Fruit fly (Drosophila melanogaster) whole organism, embryonic: Measurements from ENCODE around the gene CG32483.

Experiments used
- Abd-B ChIP-seq: fragments of 200-800 bp; sonication (Bioruptor generic); optimal IDR thresholded peaks from 2 replicates; lab custom pipeline; 2018; ENCODE audit warnings: missing biosample characterization, mild to moderate bottlenecking, missing genetic modification characterization, moderate library complexity
- CG10147 ChIP-seq: fragments of 200-800 bp; sonication (Bioruptor generic); optimal IDR thresholded peaks from 2 replicates; lab custom pipeline; 2019; ENCODE audit warnings: missing biosample characterization, mild to moderate bottlenecking, missing genetic modification characterization, moderate library complexity
- CG11093 ChIP-seq: fragments of 200-800 bp; sonication (Bioruptor generic); IDR thresholded peaks from 3 replicates; pipeline ENCODE4 v1.3.6; 2022; ENCODE audit warnings: missing biosample characterization, missing genetic modification characterization
- CG16813 ChIP-seq: fragments of 200-800 bp; sonication (Bioruptor generic); IDR thresholded peaks from 3 replicates; pipeline ENCODE4 v1.3.6; 2022; ENCODE audit warnings: missing biosample characterization, missing genetic modification characterization; ENCODE audit not compliant: partially characterized antibody
- CG16815 ChIP-seq: fragments of 200-800 bp; sonication (Bioruptor generic); optimal IDR thresholded peaks from 3 replicates; lab custom pipeline; 2017; ENCODE audit warnings: missing biosample characterization, mild to moderate bottlenecking, missing genetic modification characterization
- CG2116 ChIP-seq: fragments of 200-800 bp; sonication (Bioruptor generic); optimal IDR thresholded peaks from 3 replicates; lab custom pipeline; 2018; ENCODE audit warnings: missing biosample characterization, mild to moderate bottlenecking, missing genetic modification characterization
- CG2120 ChIP-seq: fragments of 200-800 bp; sonication (Bioruptor generic); optimal IDR thresholded peaks from 3 replicates; lab custom pipeline; 2016; ENCODE audit warnings: missing biosample characterization, missing genetic modification characterization
- CG2202 ChIP-seq: fragments of 200-800 bp; sonication (Bioruptor generic); optimal IDR thresholded peaks from 2 replicates; lab custom pipeline; 2018; ENCODE audit warnings: missing biosample characterization, mild to moderate bottlenecking, missing genetic modification characterization
- CG32772 ChIP-seq: fragments of 200-800 bp; sonication (Bioruptor generic); IDR thresholded peaks from 2 replicates; pipeline ENCODE4 v1.3.6; 2022; ENCODE audit warnings: missing biosample characterization, missing genetic modification characterization
- CG3281 ChIP-seq: fragments of 200-800 bp; sonication (Bioruptor generic); optimal IDR thresholded peaks from 3 replicates; lab custom pipeline; 2017; ENCODE audit warnings: missing biosample characterization, mild to moderate bottlenecking, missing genetic modification characterization
- CG34224 ChIP-seq: fragments of 200-800 bp; sonication (Bioruptor generic); IDR thresholded peaks from 3 replicates; pipeline ENCODE4 v1.3.6; 2022; ENCODE audit warnings: missing biosample characterization, missing genetic modification characterization; ENCODE audit not compliant: partially characterized antibody
- CG43689 ChIP-seq: fragments of 200-800 bp; sonication (Bioruptor generic); IDR thresholded peaks from 2 replicates; pipeline ENCODE4 v1.3.6; 2022; ENCODE audit warnings: missing biosample characterization, missing genetic modification characterization
- CG4404 ChIP-seq: fragments of 200-800 bp; sonication (Bioruptor generic); IDR thresholded peaks from 2 replicates; pipeline ENCODE4 v1.3.6; 2022; ENCODE audit warnings: missing biosample characterization, missing genetic modification characterization
- CG7372 ChIP-seq: fragments of 200-800 bp; sonication (Bioruptor generic); IDR thresholded peaks from 2 replicates; pipeline ENCODE4 v1.3.6; 2022; ENCODE audit warnings: missing biosample characterization, missing genetic modification characterization
- CG7839 ChIP-seq: fragments of 200-800 bp; sonication (Bioruptor generic); optimal IDR thresholded peaks from 3 replicates; lab custom pipeline; 2018; ENCODE audit warnings: missing biosample characterization, mild to moderate bottlenecking, missing genetic modification characterization, moderate library complexity
- CG9437 ChIP-seq: fragments of 200-800 bp; sonication (Bioruptor generic); optimal IDR thresholded peaks from 2 replicates; lab custom pipeline; 2018; ENCODE audit warnings: missing biosample characterization, mild to moderate bottlenecking, missing genetic modification characterization
- CG9817 ChIP-seq: fragments of 200-800 bp; sonication (Bioruptor generic); optimal IDR thresholded peaks from 2 replicates; lab custom pipeline; 2018; ENCODE audit warnings: missing biosample characterization, mild to moderate bottlenecking, missing genetic modification characterization, moderate library complexity
- Deaf1 ChIP-seq: fragments of 200-800 bp; optimal IDR thresholded peaks from 3 replicates; lab custom pipeline; 2019; ENCODE audit warnings: missing biosample characterization, mild to moderate bottlenecking, missing genetic modification characterization, moderate library complexity
- Dll ChIP-seq: fragments of 200-800 bp; sonication (Bioruptor generic); IDR thresholded peaks from 4 replicates; pipeline ENCODE4 v1.3.6; 2022; ENCODE audit warnings: missing biosample characterization, missing genetic modification characterization; ENCODE audit not compliant: partially characterized antibody
- Dp ChIP-seq: fragments of 200-800 bp; sonication (Bioruptor generic); optimal IDR thresholded peaks from 2 replicates; lab custom pipeline; 2018; ENCODE audit warnings: missing biosample characterization, mild to moderate bottlenecking, missing genetic modification characterization, moderate library complexity
- E2f2 ChIP-seq: fragments of 200-800 bp; sonication (Bioruptor generic); IDR thresholded peaks from 2 replicates; pipeline ENCODE4 v1.3.6; 2022; ENCODE audit warnings: missing biosample characterization, missing genetic modification characterization
- Fer2 ChIP-seq: fragments of 200-800 bp; sonication (Bioruptor generic); optimal IDR thresholded peaks from 2 replicates; lab custom pipeline; 2018; ENCODE audit warnings: missing biosample characterization, mild to moderate bottlenecking, missing genetic modification characterization, moderate library complexity
- Hmr ChIP-seq: fragments of 200-800 bp; sonication (Bioruptor generic); optimal IDR thresholded peaks from 3 replicates; lab custom pipeline; 2017; ENCODE audit warnings: mild to moderate bottlenecking, missing biosample characterization, missing genetic modification reagents, missing genetic modification characterization
- Lhr ChIP-seq: fragments of 200-800 bp; sonication (Bioruptor generic); optimal IDR thresholded peaks from 3 replicates; lab custom pipeline; 2017; ENCODE audit warnings: mild to moderate bottlenecking, missing biosample characterization, missing genetic modification reagents, missing genetic modification characterization
- MBD-R2 ChIP-seq: fragments of 200-800 bp; sonication (Bioruptor generic); IDR thresholded peaks from 2 replicates; pipeline ENCODE4 v1.3.6; 2022; ENCODE audit warnings: missing biosample characterization, missing genetic modification characterization
- MESR4 ChIP-seq: fragments of 200-800 bp; sonication (Bioruptor generic); optimal IDR thresholded peaks from 2 replicates; lab custom pipeline; 2018; ENCODE audit warnings: missing biosample characterization, mild to moderate bottlenecking, missing genetic modification characterization, moderate library complexity
- Meics ChIP-seq: fragments of 200-800 bp; sonication (Bioruptor generic); optimal IDR thresholded peaks from 2 replicates; lab custom pipeline; 2017; ENCODE audit warnings: missing biosample characterization, mild to moderate bottlenecking, missing genetic modification characterization
- NK7.1 ChIP-seq: fragments of 200-800 bp; sonication (Bioruptor generic); optimal IDR thresholded peaks from 3 replicates; lab custom pipeline; 2016; ENCODE audit warnings: missing biosample characterization, missing genetic modification characterization
- Oaz ChIP-seq: fragments of 200-800 bp; sonication (Bioruptor generic); IDR thresholded peaks from 2 replicates; pipeline ENCODE4 v1.3.6; 2022; ENCODE audit warnings: missing biosample characterization, missing genetic modification characterization
- Oli ChIP-seq: fragments of 200-800 bp; sonication (Bioruptor generic); optimal IDR thresholded peaks from 2 replicates; lab custom pipeline; 2018; ENCODE audit warnings: missing biosample characterization, mild to moderate bottlenecking, missing genetic modification characterization, moderate library complexity
- Opbp ChIP-seq: fragments of 200-800 bp; sonication (Bioruptor generic); IDR thresholded peaks from 3 replicates; pipeline ENCODE4 v1.3.6; 2022; ENCODE audit warnings: missing biosample characterization, missing genetic modification characterization; ENCODE audit not compliant: partially characterized antibody
- Optix ChIP-seq: fragments of 200-800 bp; sonication (Bioruptor generic); IDR thresholded peaks from 3 replicates; pipeline ENCODE4 v1.3.6; 2022; ENCODE audit warnings: missing biosample characterization, missing genetic modification characterization
- Side ChIP-seq: fragments of 200-800 bp; sonication (Bioruptor generic); optimal IDR thresholded peaks from 2 replicates; lab custom pipeline; 2016; ENCODE audit warnings: missing biosample characterization, missing genetic modification characterization
- Ssrp ChIP-seq: fragments of 200-800 bp; sonication (Bioruptor generic); optimal IDR thresholded peaks from 2 replicates; lab custom pipeline; 2018; ENCODE audit warnings: missing biosample characterization, mild to moderate bottlenecking, missing genetic modification characterization, moderate library complexity
- Xrp1 ChIP-seq: fragments of 200-800 bp; sonication (Bioruptor generic); IDR thresholded peaks from 2 replicates; pipeline ENCODE4 v1.3.6; 2022; ENCODE audit warnings: missing biosample characterization, missing genetic modification characterization
- bbx ChIP-seq: fragments of 200-800 bp; sonication (Bioruptor generic); IDR thresholded peaks from 2 replicates; pipeline ENCODE4 v1.3.6; 2022; ENCODE audit warnings: missing biosample characterization, missing genetic modification characterization; ENCODE audit not compliant: partially characterized antibody
- caup ChIP-seq: fragments of 200-800 bp; sonication (Bioruptor generic); optimal IDR thresholded peaks from 3 replicates; lab custom pipeline; 2017; ENCODE audit warnings: missing biosample characterization, mild to moderate bottlenecking, missing genetic modification characterization, moderate library complexity; ENCODE audit not compliant: severe bottlenecking
- chm ChIP-seq: fragments of 200-800 bp; sonication (Bioruptor generic); IDR thresholded peaks from 2 replicates; pipeline ENCODE4 v1.3.6; 2022; ENCODE audit warnings: missing biosample characterization, missing genetic modification characterization
- croc ChIP-seq: fragments of 200-800 bp; sonication (Bioruptor generic); conservative IDR thresholded peaks from 3 replicates; pipeline ENCODE4 v1.3.6; 2022; ENCODE audit warnings: missing biosample characterization, missing genetic modification characterization
- cwo ChIP-seq: fragments of 200-800 bp; sonication (Bioruptor generic); optimal IDR thresholded peaks from 3 replicates; lab custom pipeline; 2017; ENCODE audit warnings: missing biosample characterization, missing genetic modification characterization, mild to moderate bottlenecking, moderate library complexity, missing genetic modification reagents
- dpn ChIP-seq, 2 experiments: fragments of 200-800 bp; sonication (Bioruptor generic); optimal IDR thresholded peaks; 3 replicates each; lab custom pipeline; 2016; ENCODE audit warnings: missing biosample characterization in 2 of 2, missing genetic modification characterization in 2 of 2
- fd96Cb ChIP-seq: fragments of 200-800 bp; sonication (Bioruptor generic); optimal IDR thresholded peaks from 2 replicates; lab custom pipeline; 2018; ENCODE audit warnings: missing biosample characterization, mild to moderate bottlenecking, missing genetic modification characterization, moderate library complexity
- inv ChIP-seq: fragments of 200-800 bp; sonication (Bioruptor generic); IDR thresholded peaks from 2 replicates; pipeline ENCODE4 v1.3.6; 2022; ENCODE audit warnings: missing biosample characterization, missing genetic modification characterization; ENCODE audit not compliant: partially characterized antibody
- nerfin-2 ChIP-seq: fragments of 200-800 bp; sonication (Bioruptor generic); IDR thresholded peaks from 2 replicates; pipeline ENCODE4 v1.3.6; 2022; ENCODE audit warnings: missing biosample characterization, missing genetic modification characterization; ENCODE audit not compliant: partially characterized antibody
- onecut ChIP-seq: fragments of 200-800 bp; sonication (Bioruptor generic); IDR thresholded peaks from 2 replicates; pipeline ENCODE4 v1.3.6; 2022; ENCODE audit warnings: missing biosample characterization, missing genetic modification characterization
- org-1 ChIP-seq: fragments of 200-800 bp; sonication (Bioruptor generic); optimal IDR thresholded peaks from 2 replicates; lab custom pipeline; 2017; ENCODE audit warnings: missing biosample characterization, missing genetic modification characterization
- psq ChIP-seq: fragments of 200-800 bp; sonication (Bioruptor generic); optimal IDR thresholded peaks from 2 replicates; lab custom pipeline; 2017; ENCODE audit warnings: missing biosample characterization, missing genetic modification characterization
- seq ChIP-seq: fragments of 200-800 bp; sonication (Bioruptor generic); IDR thresholded peaks from 2 replicates; pipeline ENCODE4 v1.3.6; 2022; ENCODE audit warnings: missing biosample characterization, missing genetic modification characterization
- tgo ChIP-seq: fragments of 200-800 bp; sonication (Bioruptor generic); IDR thresholded peaks from 3 replicates; pipeline ENCODE4 v1.3.6; 2022; ENCODE audit warnings: missing biosample characterization, missing genetic modification characterization
- z ChIP-seq: fragments of 200-800 bp; sonication (Bioruptor generic); IDR thresholded peaks from 3 replicates; pipeline ENCODE4 v1.3.6; 2022; ENCODE audit warnings: missing biosample characterization, missing genetic modification characterization

CG32483 gene

dm6 chr3L:648155-649024, 41.5 kb downstream of the CG32483 start, which contains the start of gene Gale (continued):
- TF ChIP-seq MESR4 (peak; percentile 33), Lhr (GFP tag; lab: Kevin White, UChicago) (peak; percentile 50), CG11093 (no peak), Abd-B (no peak), CG16813 (GFP tag; lab: Robert Waterston, UW) (peak; percentile 65), croc (GFP tag; lab: Robert Waterston, UW) (no peak), seq (no peak), Side (GFP tag; lab: Kevin White, UChicago) (no peak), org-1 (no peak), CG34224 (peak; percentile 60; the same call in 2 of the 3 replicates), Oaz (GFP tag; lab: Robert Waterston, UW) (no peak), CG9817 (tag; lab: Kevin White, UChicago) (no peak), cwo (GFP tag; lab: Kevin White, UChicago) (peak; percentile 41), dpn (GFP tag; optimal IDR thresholded peaks at IDR 0.05; lab: Kevin White, UChicago) (no peak), Dll (peak; percentile 74; the same call in 3 of the 4 replicates), CG9437 (no peak), chm (GFP tag; lab: Robert Waterston, UW) (no peak), inv (GFP tag; lab: Robert Waterston, UW) (peak; percentile 43; the same call in 1 of the 2 replicates), CG3281 (GFP tag; lab: Kevin White, UChicago) (no peak), fd96Cb (tag; lab: Kevin White, UChicago) (no peak), psq (no peak), tgo (0 out of 3 replicates have a peak, but pooled peaks have one; percentile 16), Ssrp (tag; lab: Kevin White, UChicago) (no peak), Hmr (GFP tag; lab: Kevin White, UChicago) (peak; percentile 25), Opbp (GFP tag; lab: Robert Waterston, UW) (peak; percentile 68; the same call in 2 of the 3 replicates), CG2202 (tag; lab: Kevin White, UChicago) (no peak), CG7839 (tag; lab: Kevin White, UChicago) (peak; percentile 34), CG4404 (GFP tag; lab: Robert Waterston, UW) (no peak), NK7.1 (GFP tag; lab: Kevin White, UChicago) (no peak), CG10147 (GFP tag; lab: Kevin White, UChicago) (no peak), MBD-R2 (GFP tag; lab: Robert Waterston, UW) (peak; percentile 61), bbx (peak; percentile 74), CG43689 (GFP tag; lab: Robert Waterston, UW) (no peak), z (GFP tag; lab: Robert Waterston, UW) (no peak)

- no peak for TF ChIP-seq CG2120
- no peak for TF ChIP-seq CG32772
- TF ChIP-seq caup, result no peak
- TF ChIP-seq CG7372, result no peak
- TF ChIP-seq MESR4, result no peak
- no peak for TF ChIP-seq Dp (GFP tag; lab: Kevin White, UChicago)
- TF ChIP-seq Optix, result no peak
- no peak for TF ChIP-seq E2f2
- TF ChIP-seq CG2116 (GFP tag; lab: Kevin White, UChicago), result no peak
- no peak for TF ChIP-seq Xrp1 (GFP tag; lab: Robert Waterston, UW)
- TF ChIP-seq Meics (GFP tag; lab: Kevin White, UChicago), result no peak
- TF ChIP-seq nerfin-2 (GFP tag; lab: Robert Waterston, UW), result no peak
- no peak; the same call in 1 of the 2 replicates for TF ChIP-seq onecut (GFP tag; lab: Robert Waterston, UW)
- no peak for TF ChIP-seq Fer2 (tag; lab: Kevin White, UChicago)
- TF ChIP-seq CG16815 (GFP tag; lab: Kevin White, UChicago), result no peak
- peak; percentile 31 for TF ChIP-seq Deaf1 (tag; lab: Kevin White, UChicago)
- TF ChIP-seq Oli (tag; lab: Kevin White, UChicago), result no peak
Observed at dm6 chr3L:647529-647928, 42.4 kb downstream of the CG32483 start.
